Worm (Caenorhabditis elegans): ENCODE measurements around the gene pyt-1.

pyt-1 gene

ce11 chrV:10229222-10229879 is at the start of gene pyt-1, which contains the start of gene fipr-7:
TSS of gene pyt-1 (minus strand) at chrV:10229322.
TSS of gene fipr-7 (plus strand) at chrV:10229829.
- no peak for TF ChIP-seq unc-62 (GFP tag; optimal IDR thresholded peaks at IDR 0.05)

- no peak for TF ChIP-seq unc-62 (GFP tag; optimal IDR thresholded peaks at IDR 0.05)
Measured at ce11 chrV:10277579-10277978, 48.5 kb upstream of the pyt-1 start, which contains the start of gene lys-1. TSS of gene lys-1 (plus strand) at chrV:10277904.

ce11 chrV:10276038-10276437 is 46.9 kb upstream of the pyt-1 start:
- TF ChIP-seq unc-62 (GFP tag; optimal IDR thresholded peaks at IDR 0.05): no peak

ce11 chrV:10275619-10276018 is 46.5 kb upstream of the pyt-1 start, which contains the start of gene Y22F5A.11:
TSS of gene Y22F5A.11 (minus strand) at chrV:10275646.
- TF ChIP-seq unc-62 (GFP tag; optimal IDR thresholded peaks at IDR 0.05): no peak

- TF ChIP-seq unc-62 (GFP tag; optimal IDR thresholded peaks at IDR 0.05): no peak
Measured at ce11 chrV:10273837-10274236, 44.7 kb upstream of the pyt-1 start.

DNA sequence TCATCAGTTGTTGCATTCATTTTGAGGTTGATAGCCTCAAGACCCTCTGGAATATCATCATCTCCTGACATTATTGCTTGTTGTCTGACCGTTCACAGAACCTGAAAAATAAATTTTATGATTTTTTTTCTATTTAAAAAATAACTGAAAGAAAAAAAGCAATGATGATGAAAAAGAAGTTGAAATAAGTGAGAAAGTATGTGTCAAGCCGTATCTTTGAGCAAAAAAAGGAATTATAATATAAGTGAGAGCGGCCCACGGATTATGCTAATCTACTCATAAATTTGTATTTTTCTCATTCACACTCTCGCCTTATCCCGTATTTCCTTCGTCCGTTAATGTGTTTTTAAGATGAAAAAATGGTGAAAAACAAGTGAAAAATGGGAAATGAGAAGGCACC is 41.1 kb upstream of the pyt-1 start, which contains the start of gene ric-4:
Gene ric-4 (minus strand): TSS at position 101 of the 400 bp plus-strand sequence.
- TF ChIP-seq unc-62 (GFP tag; optimal IDR thresholded peaks at IDR 0.05): no peak

DNA sequence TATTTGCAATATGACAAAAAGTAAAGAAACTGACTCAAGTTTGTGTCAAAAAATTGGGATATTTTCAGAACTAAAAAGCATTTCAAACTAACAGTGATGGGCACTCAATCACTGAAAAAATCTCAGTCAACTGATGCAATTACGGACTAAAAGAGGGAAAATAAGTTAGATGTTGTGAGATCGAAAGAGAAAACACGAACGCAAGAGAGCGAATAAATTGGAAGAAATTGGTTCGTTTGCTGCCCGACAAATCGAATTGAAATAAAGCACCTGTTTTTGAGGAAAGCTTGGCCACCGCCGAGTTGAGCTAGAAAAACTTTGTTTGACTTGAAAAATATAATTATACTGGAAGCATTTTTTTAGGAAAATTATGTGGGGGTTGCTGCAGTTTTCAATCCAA is 36.9 kb upstream of the pyt-1 start:
- TF ChIP-seq unc-62 (GFP tag; optimal IDR thresholded peaks at IDR 0.05): no peak

ce11 chrV:10265019-10265418 is 35.9 kb upstream of the pyt-1 start:
- TF ChIP-seq unc-62 (GFP tag; optimal IDR thresholded peaks at IDR 0.05): no peak

ce11 chrV:10260460-10260859 is 31.3 kb upstream of the pyt-1 start, which contains the start of gene sri-18:
TSS of gene sri-18 (minus strand) at chrV:10260560.
- no peak for TF ChIP-seq unc-62 (GFP tag; optimal IDR thresholded peaks at IDR 0.05)

DNA sequence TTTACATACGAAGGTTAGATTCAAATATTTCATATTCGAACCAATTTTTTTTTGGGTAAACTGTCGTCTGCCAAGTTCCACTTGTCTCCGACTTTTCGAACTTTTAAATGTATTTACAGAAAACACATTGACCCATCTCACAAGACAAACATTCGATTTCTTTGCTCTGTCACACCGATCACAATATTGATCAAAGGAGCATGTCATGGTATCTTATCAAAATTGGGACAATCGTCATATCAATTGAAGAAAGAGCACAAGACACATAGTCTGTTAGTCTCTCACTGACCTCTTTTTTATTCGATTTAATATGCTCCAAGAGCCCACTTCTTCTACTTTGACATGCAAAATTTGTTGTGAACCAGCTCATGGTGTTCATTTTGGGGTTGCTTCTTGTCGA is 26.9 kb upstream of the pyt-1 start, which contains the start of gene nhr-232:
Gene nhr-232 (plus strand): TSS at position 121 of the 400 bp plus-strand sequence.
- TF ChIP-seq unc-62 (GFP tag; optimal IDR thresholded peaks at IDR 0.05): no peak

DNA sequence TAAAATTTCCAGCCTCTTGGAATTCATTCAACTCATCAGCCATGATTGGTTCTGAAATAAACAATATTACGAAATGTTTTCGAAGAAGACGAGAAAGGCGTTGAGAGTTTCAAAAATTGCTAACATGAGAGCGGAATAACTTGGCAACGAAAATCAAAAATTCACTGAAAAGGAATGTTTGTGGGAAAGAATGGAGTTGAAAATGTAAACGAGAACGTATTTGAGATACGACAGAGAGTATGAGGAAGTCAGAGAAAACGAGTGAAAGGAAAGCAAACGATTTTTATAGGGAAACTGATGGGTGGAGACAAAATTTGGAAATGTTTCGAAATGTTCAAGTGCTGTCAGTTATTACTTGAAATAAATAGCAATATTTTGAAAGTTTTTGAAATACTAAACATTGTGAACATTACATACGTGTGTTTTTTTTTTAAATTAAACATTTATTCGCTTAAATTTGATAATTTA is 25.9 kb upstream of the pyt-1 start, which contains the start of gene rop-1:
Gene rop-1 (minus strand): TSS at position 51 of the 468 bp plus-strand sequence.
- no peak for TF ChIP-seq unc-62 (GFP tag; optimal IDR thresholded peaks at IDR 0.05)

- no peak for TF ChIP-seq unc-62 (GFP tag; optimal IDR thresholded peaks at IDR 0.05)
Measured at ce11 chrV:10252682-10253081, 23.6 kb upstream of the pyt-1 start.

- TF ChIP-seq unc-62 (GFP tag; optimal IDR thresholded peaks at IDR 0.05): no peak
Measured at ce11 chrV:10249515-10249914, 20.4 kb upstream of the pyt-1 start.

- TF ChIP-seq unc-62 (GFP tag; optimal IDR thresholded peaks at IDR 0.05): no peak
Measured at ce11 chrV:10248255-10248979, 19.3 kb upstream of the pyt-1 start, which contains the start of gene akt-1. TSS of gene akt-1 (plus strand) at chrV:10248905.

- no peak for TF ChIP-seq unc-62 (GFP tag; optimal IDR thresholded peaks at IDR 0.05)
Measured at ce11 chrV:10247673-10248239, 18.6 kb upstream of the pyt-1 start.

DNA sequence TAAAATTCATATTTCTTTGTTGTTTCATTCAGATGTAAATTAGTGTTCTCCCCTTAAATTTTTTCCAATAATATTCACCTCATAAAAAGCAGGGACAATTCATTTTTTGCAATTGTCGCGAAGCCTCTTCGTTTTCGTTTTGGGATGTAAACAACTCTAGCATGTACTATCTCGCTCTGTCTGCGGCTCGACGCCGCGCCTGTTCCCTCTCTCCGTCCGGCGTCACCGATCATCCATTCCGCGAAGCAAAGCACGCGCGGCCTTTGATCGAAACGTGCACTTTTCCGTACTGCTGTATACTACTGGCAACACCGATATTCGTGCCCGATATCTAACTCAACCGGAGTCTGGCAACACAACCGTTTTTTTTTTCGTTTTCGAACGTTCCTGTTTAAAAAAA is 17.8 kb upstream of the pyt-1 start:
- no peak for TF ChIP-seq unc-62 (GFP tag; optimal IDR thresholded peaks at IDR 0.05)
